Comparison of ENCODE assay signal across 3 fruit fly cellular contexts in genomic region chr2L:13268040-13268652, dm6.
TF ChIP-seq lines count a peak whose summit lies in the region.

No protein-coding gene starts in this region.

- no peak for TF ChIP-seq CTCF in whole organism, embryonic (GFP tag; optimal IDR thresholded peaks at IDR 0.05; lab: Kevin White, UChicago)

TF ChIP-seq in whole organism, embryonic, 481 proteins besides CTCF, POLR2A, EP300 and RAD21:
- TF ChIP-seq lab (GFP tag; optimal IDR thresholded peaks at IDR 0.05; lab: Kevin White, UChicago), result no peak
- TF ChIP-seq CG8388 (GFP tag; optimal IDR thresholded peaks at IDR 0.05; lab: Kevin White, UChicago), result no peak
- no peak for TF ChIP-seq CG1024 (GFP tag; IDR thresholded peaks at IDR 0.05; lab: Robert Waterston, UW)
- peak; percentile 41 for TF ChIP-seq nom (GFP tag; optimal IDR thresholded peaks at IDR 0.05; lab: Kevin White, UChicago)
- no peak for TF ChIP-seq Scr (GFP tag; IDR thresholded peaks at IDR 0.05; lab: Robert Waterston, UW; ENCODE audit: partially characterized antibody)
- peak; percentile 31; the same call in 1 of the 2 replicates for TF ChIP-seq Xrp1 (GFP tag; IDR thresholded peaks at IDR 0.05; lab: Robert Waterston, UW)
- TF ChIP-seq Blimp-1 (GFP tag; optimal IDR thresholded peaks at IDR 0.05; lab: Kevin White, UChicago), result peak; percentile 5
- no peak for TF ChIP-seq Optix (GFP tag; IDR thresholded peaks at IDR 0.05; lab: Robert Waterston, UW)
- no peak for TF ChIP-seq kay (GFP tag; optimal IDR thresholded peaks at IDR 0.05; lab: Kevin White, UChicago)
- TF ChIP-seq HLH54F (GFP tag; optimal IDR thresholded peaks at IDR 0.05; lab: Kevin White, UChicago), result no peak
- no peak for TF ChIP-seq Fer3 (tag; optimal IDR thresholded peaks at IDR 0.05; lab: Kevin White, UChicago)
- TF ChIP-seq CG18476 (GFP tag; optimal IDR thresholded peaks at IDR 0.05; lab: Kevin White, UChicago), result no peak
- TF ChIP-seq lmd (GFP tag; IDR thresholded peaks at IDR 0.05; lab: Robert Waterston, UW), result 0 out of 2 replicates have a peak, but pooled peaks have one; percentile 15
- TF ChIP-seq CG31224 (GFP tag; IDR thresholded peaks at IDR 0.05; lab: Robert Waterston, UW), result no peak
- peak; percentile 3 for TF ChIP-seq CG11504 (tag; optimal IDR thresholded peaks at IDR 0.05; lab: Kevin White, UChicago)
- peak; percentile 12 for TF ChIP-seq nmo (GFP tag; optimal IDR thresholded peaks at IDR 0.05; lab: Kevin White, UChicago)
- no peak for TF ChIP-seq sr (GFP tag; IDR thresholded peaks at IDR 0.05; lab: Robert Waterston, UW)
- TF ChIP-seq CG9727 (GFP tag; optimal IDR thresholded peaks at IDR 0.05; lab: Kevin White, UChicago), result no peak
- TF ChIP-seq br (optimal IDR thresholded peaks at IDR 0.05; lab: Kevin White, UChicago), result no peak
- TF ChIP-seq CG2199 (GFP tag; IDR thresholded peaks at IDR 0.05; lab: Robert Waterston, UW), result 0 out of 3 replicates have a peak, but pooled peaks have one; percentile 15
- TF ChIP-seq CG18764 (GFP tag; optimal IDR thresholded peaks at IDR 0.05; lab: Kevin White, UChicago), result no peak
- TF ChIP-seq Myb (GFP tag; optimal IDR thresholded peaks at IDR 0.05; lab: Kevin White, UChicago), result no peak
- TF ChIP-seq unpg (GFP tag; optimal IDR thresholded peaks at IDR 0.05; lab: Kevin White, UChicago), result no peak
- TF ChIP-seq CG10979 (tag; optimal IDR thresholded peaks at IDR 0.05; lab: Kevin White, UChicago), result peak; percentile 10

TF ChIP-seq in whole organism, prepupa, 60 proteins besides CTCF, POLR2A, EP300 and RAD21 (continues in another document):
- TF ChIP-seq CG3032 (tag; optimal IDR thresholded peaks at IDR 0.05; lab: Kevin White, UChicago) (peak; percentile 70), OdsH (GFP tag; optimal IDR thresholded peaks at IDR 0.05; lab: Kevin White, UChicago) (peak; percentile 52), CG11902 (GFP tag; optimal IDR thresholded peaks at IDR 0.05; lab: Kevin White, UChicago) (no peak), ss (GFP tag; optimal IDR thresholded peaks at IDR 0.05; lab: Kevin White, UChicago) (peak; percentile 54 to 65), vri (GFP tag; optimal IDR thresholded peaks at IDR 0.05; lab: Kevin White, UChicago) (no peak), CG6808 (GFP tag; optimal IDR thresholded peaks at IDR 0.05; lab: Kevin White, UChicago) (peak; percentile 51), Smox (GFP tag; optimal IDR thresholded peaks at IDR 0.05; lab: Kevin White, UChicago) (no peak), esn (GFP tag; optimal IDR thresholded peaks at IDR 0.05; lab: Kevin White, UChicago) (no peak), Hr39 (GFP tag; optimal IDR thresholded peaks at IDR 0.05; lab: Kevin White, UChicago) (no peak), CG7368 (GFP tag; optimal IDR thresholded peaks at IDR 0.05; lab: Kevin White, UChicago) (no peak), eg (GFP tag; IDR thresholded peaks at IDR 0.05; lab: Robert Waterston, UW) (peak; percentile 51; the same call in 2 of the 3 replicates), Met (GFP tag; optimal IDR thresholded peaks at IDR 0.05; lab: Kevin White, UChicago) (no peak), dsx (GFP tag; optimal IDR thresholded peaks at IDR 0.05; lab: Kevin White, UChicago; ENCODE audit: poor library complexity, severe bottlenecking) (peak; percentile 76), net (GFP tag; optimal IDR thresholded peaks at IDR 0.05; lab: Kevin White, UChicago) (peak; percentile 13), Ets96B (tag; optimal IDR thresholded peaks at IDR 0.05; lab: Kevin White, UChicago) (peak; percentile 55), Gug (GFP tag; IDR thresholded peaks at IDR 0.05; lab: Robert Waterston, UW) (peak; percentile 31; the same call in 1 of the 2 replicates), CG4318 (GFP tag; optimal IDR thresholded peaks at IDR 0.05; lab: Kevin White, UChicago) (peak; percentile 26), cyc (GFP tag; optimal IDR thresholded peaks at IDR 0.05; lab: Kevin White, UChicago) (no peak), CG1621 (tag; optimal IDR thresholded peaks at IDR 0.05; lab: Kevin White, UChicago) (peak; percentile 4), fd59A (GFP tag; optimal IDR thresholded peaks at IDR 0.05; lab: Kevin White, UChicago) (no peak), dac (GFP tag; optimal IDR thresholded peaks at IDR 0.05; lab: Kevin White, UChicago) (no peak), fkh (GFP tag; optimal IDR thresholded peaks at IDR 0.05; lab: Kevin White, UChicago) (no peak), CG3919 (GFP tag; optimal IDR thresholded peaks at IDR 0.05; lab: Kevin White, UChicago) (peak; percentile 17), Eip78C (GFP tag; lab: Kevin White, UChicago) (peak; percentile 71), Eip93F (GFP tag; optimal IDR thresholded peaks at IDR 0.05; lab: Kevin White, UChicago) (no peak), Eip75B (GFP tag; optimal IDR thresholded peaks at IDR 0.05; lab: Kevin White, UChicago) (no peak), salr (GFP tag; optimal IDR thresholded peaks at IDR 0.05; lab: Kevin White, UChicago) (peak in 1 of 2 experiments; percentile 51), Hr38 (GFP tag; optimal IDR thresholded peaks at IDR 0.05; lab: Kevin White, UChicago) (no peak), CG6854 (GFP tag; optimal IDR thresholded peaks at IDR 0.05; lab: Kevin White, UChicago) (no peak), Blimp-1 (GFP tag; optimal IDR thresholded peaks at IDR 0.05; lab: Kevin White, UChicago) (no peak), CG6792 (GFP tag; optimal IDR thresholded peaks at IDR 0.05; lab: Kevin White, UChicago) (no peak), svp (GFP tag; lab: Kevin White, UChicago) (no peak), Hr4 (GFP tag; optimal IDR thresholded peaks at IDR 0.05; lab: Kevin White, UChicago) (no peak), Lpt (GFP tag; optimal IDR thresholded peaks at IDR 0.05; lab: Kevin White, UChicago) (peak; percentile 55), CG32006 (GFP tag; optimal IDR thresholded peaks at IDR 0.05; lab: Kevin White, UChicago) (peak; percentile 72), CG11762 (GFP tag; optimal IDR thresholded peaks at IDR 0.05; lab: Kevin White, UChicago; ENCODE audit: insufficient read depth) (no peak)

TF ChIP-seq in whole organism, pupa, 21 proteins besides CTCF, POLR2A, EP300 and RAD21:
- TF ChIP-seq CG12605 (GFP tag; IDR thresholded peaks at IDR 0.05; lab: Robert Waterston, UW) (peak; percentile 21; the same call in 1 of the 2 replicates), Pif1B (GFP tag; optimal IDR thresholded peaks at IDR 0.05; lab: Kevin White, UChicago) (peak; percentile 33), EcR (GFP tag; optimal IDR thresholded peaks at IDR 0.05; lab: Kevin White, UChicago) (peak; percentile 74), CG32121 (GFP tag; IDR thresholded peaks at IDR 0.05; lab: Robert Waterston, UW) (no peak), CG34367 (tag; optimal IDR thresholded peaks at IDR 0.05; lab: Kevin White, UChicago) (peak; percentile 12), CG4496 (GFP tag; IDR thresholded peaks at IDR 0.05; lab: Robert Waterston, UW) (peak; percentile 42; the same call in 1 of the 3 replicates), Ets98B (GFP tag; IDR thresholded peaks at IDR 0.05; lab: Robert Waterston, UW) (no peak), fd96Ca (GFP tag; IDR thresholded peaks at IDR 0.05; lab: Robert Waterston, UW) (no peak), CG14655 (GFP tag; optimal IDR thresholded peaks at IDR 0.05; lab: Kevin White, UChicago) (peak; percentile 71), rn (GFP tag; IDR thresholded peaks at IDR 0.05; lab: Robert Waterston, UW) (no peak), CG13204 (GFP tag; optimal IDR thresholded peaks at IDR 0.05; lab: Kevin White, UChicago) (no peak), CG8301 (tag; optimal IDR thresholded peaks at IDR 0.05; lab: Kevin White, UChicago) (peak; percentile 52), CG8159 (tag; optimal IDR thresholded peaks at IDR 0.05; lab: Kevin White, UChicago) (peak; percentile 76), Pif1A (GFP tag; optimal IDR thresholded peaks at IDR 0.05; lab: Kevin White, UChicago) (peak; percentile 7), CG17806 (tag; optimal IDR thresholded peaks at IDR 0.05; lab: Kevin White, UChicago) (peak; percentile 58), CG15710 (tag; optimal IDR thresholded peaks at IDR 0.05; lab: Kevin White, UChicago) (peak; percentile 46), gl (tag; optimal IDR thresholded peaks at IDR 0.05; lab: Kevin White, UChicago) (no peak), D1 (tag; optimal IDR thresholded peaks at IDR 0.05; lab: Kevin White, UChicago) (peak; percentile 60), CG9948 (tag; optimal IDR thresholded peaks at IDR 0.05; lab: Kevin White, UChicago) (peak; percentile 65)

Comparison
In these comparisons a context has a peak if more than half of its experiments do, and no peak if none do; other contexts are left out.
1. Of the 7 proteins assayed by ChIP-seq in both whole organism, embryonic and whole organism, prepupa: peak only in whole organism, embryonic: Blimp-1; only in whole organism, prepupa: Gug and Lpt; in both: none; in neither: 4.